Worm (Caenorhabditis elegans): ENCODE measurements around the gene srb-18.

The srb-18 gene

DNA sequence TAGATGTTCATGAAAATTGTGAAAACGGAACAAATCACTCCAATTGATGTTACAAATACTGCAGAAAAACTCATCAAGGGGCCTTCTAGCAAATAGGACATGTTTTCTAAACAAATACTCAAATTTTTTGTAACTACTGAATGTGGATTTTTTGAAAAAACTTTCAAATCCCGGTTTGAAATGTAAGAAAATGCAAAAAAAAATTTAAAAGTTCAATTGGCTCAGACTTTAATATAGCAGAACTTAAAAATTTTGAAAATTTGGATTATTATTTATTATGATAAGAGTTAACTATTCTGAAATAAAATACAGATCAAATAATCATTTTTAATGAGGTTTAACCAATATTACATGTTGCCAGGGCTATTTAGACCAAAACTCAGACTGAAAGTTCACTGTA is 24.7 kb upstream of the srb-18 start, which contains the start of gene srbc-9:
Gene srbc-9, minus strand, starts transcription at position 101 of the 400 bp plus-strand sequence.
- TF ChIP-seq fos-1 (tag; optimal IDR thresholded peaks at IDR 0.05) (no peak), nhr-43 (tag; optimal IDR thresholded peaks at IDR 0.05; ENCODE audit: poor library complexity, severe bottlenecking) (no peak), egl-27 (tag; optimal IDR thresholded peaks at IDR 0.05) (no peak), nhr-76 (tag; optimal IDR thresholded peaks at IDR 0.05) (no peak), elt-3 (tag; optimal IDR thresholded peaks at IDR 0.05) (no peak), pqm-1 (tag; optimal IDR thresholded peaks at IDR 0.05) (no peak), ceh-82 (tag; optimal IDR thresholded peaks at IDR 0.05) (no peak), ztf-11 (tag; optimal IDR thresholded peaks at IDR 0.05) (no peak), fkh-10 (GFP tag; optimal IDR thresholded peaks at IDR 0.05) (no peak), aly-2 (tag; optimal IDR thresholded peaks at IDR 0.05) (no peak), eor-1 (tag; optimal IDR thresholded peaks at IDR 0.05) (no peak), nhr-11 (tag; optimal IDR thresholded peaks at IDR 0.05) (no peak), nfya-1 (tag; optimal IDR thresholded peaks at IDR 0.05; ENCODE audit: insufficient read depth) (no peak), unc-62 (GFP tag; optimal IDR thresholded peaks at IDR 0.05) (no peak), elt-1 (tag; optimal IDR thresholded peaks at IDR 0.05) (no peak), ceh-28 (tag; optimal IDR thresholded peaks at IDR 0.05) (no peak), mdl-1 (tag; optimal IDR thresholded peaks at IDR 0.05) (no peak), pha-4 (tag; optimal IDR thresholded peaks at IDR 0.05) (no peak)

DNA sequence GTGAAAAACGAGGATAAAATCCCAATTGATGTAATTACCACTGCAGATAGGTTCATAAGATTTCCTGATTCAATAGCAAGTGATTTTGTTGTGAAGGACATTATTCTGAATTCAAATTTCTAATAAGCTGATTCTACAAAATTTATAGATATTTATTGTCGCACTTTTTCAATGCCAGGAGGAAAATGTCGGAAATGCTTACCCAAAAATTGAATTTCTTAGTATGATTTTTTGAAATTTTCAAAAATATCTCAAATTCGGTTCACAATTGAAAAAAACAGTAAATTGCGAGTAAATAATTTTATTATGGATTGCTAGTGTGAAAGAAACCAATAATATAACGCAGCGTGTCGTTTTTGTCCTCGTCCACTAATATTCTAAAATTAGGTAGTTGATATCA is 22.1 kb upstream of the srb-18 start, which contains the start of gene srbc-10:
Gene srbc-10, minus strand, starts transcription at position 101 of the 400 bp plus-strand sequence.
- no peak for TF ChIP-seq ama-1 (optimal IDR thresholded peaks at IDR 0.05)
- TF ChIP-seq lin-15B (tag; optimal IDR thresholded peaks at IDR 0.05), result no peak
- TF ChIP-seq tbx-2 (tag; optimal IDR thresholded peaks at IDR 0.05), result no peak
- TF ChIP-seq nhr-25 (tag; optimal IDR thresholded peaks at IDR 0.05), result no peak
- TF ChIP-seq ztf-4 (tag; optimal IDR thresholded peaks at IDR 0.05), result no peak
- TF ChIP-seq elt-2 (tag; optimal IDR thresholded peaks at IDR 0.05), result no peak
- no peak for TF ChIP-seq eor-1 (tag; optimal IDR thresholded peaks at IDR 0.05)
- no peak for TF ChIP-seq R02D3.7 (tag; optimal IDR thresholded peaks at IDR 0.05)
- no peak for TF ChIP-seq elt-1 (tag; optimal IDR thresholded peaks at IDR 0.05)
- no peak for TF ChIP-seq nhr-67 (tag; optimal IDR thresholded peaks at IDR 0.05)
- no peak for TF ChIP-seq daf-12 (tag; optimal IDR thresholded peaks at IDR 0.05)
- no peak for TF ChIP-seq unc-39 (tag; optimal IDR thresholded peaks at IDR 0.05)
- TF ChIP-seq ZK546.5 (tag; optimal IDR thresholded peaks at IDR 0.05), result no peak
- TF ChIP-seq jun-1 (tag; optimal IDR thresholded peaks at IDR 0.05), result no peak
- no peak for TF ChIP-seq egl-5 (tag; optimal IDR thresholded peaks at IDR 0.05)
- no peak for TF ChIP-seq nhr-237 (tag; optimal IDR thresholded peaks at IDR 0.05)
- TF ChIP-seq fos-1 (tag; optimal IDR thresholded peaks at IDR 0.05), result no peak
- no peak for TF ChIP-seq pqm-1 (tag; optimal IDR thresholded peaks at IDR 0.05)
- no peak for TF ChIP-seq ceh-28 (tag; optimal IDR thresholded peaks at IDR 0.05)
- no peak for TF ChIP-seq snpc-4 (tag; optimal IDR thresholded peaks at IDR 0.05)

ce11 chrV:7495189-7495588 is 19.9 kb upstream of the srb-18 start, which contains the start of gene srbc-11:
Gene srbc-11, minus strand, starts transcription at chrV:7495289.
- TF ChIP-seq ZK546.5 (tag; optimal IDR thresholded peaks at IDR 0.05) (no peak), ceh-9 (tag; optimal IDR thresholded peaks at IDR 0.05) (no peak), nhr-43 (tag; optimal IDR thresholded peaks at IDR 0.05; ENCODE audit: poor library complexity, severe bottlenecking) (no peak), tbx-2 (tag; optimal IDR thresholded peaks at IDR 0.05) (no peak), pqm-1 (tag; optimal IDR thresholded peaks at IDR 0.05) (no peak), zag-1 (tag; optimal IDR thresholded peaks at IDR 0.05) (no peak), ama-1 (optimal IDR thresholded peaks at IDR 0.05) (no peak), elt-3 (tag; optimal IDR thresholded peaks at IDR 0.05) (no peak), fkh-10 (GFP tag; optimal IDR thresholded peaks at IDR 0.05) (no peak), mdl-1 (tag; optimal IDR thresholded peaks at IDR 0.05) (no peak), sea-2 (GFP tag; optimal IDR thresholded peaks at IDR 0.05) (no peak), ztf-4 (tag; optimal IDR thresholded peaks at IDR 0.05) (no peak), R02D3.7 (tag; optimal IDR thresholded peaks at IDR 0.05) (no peak), ceh-28 (tag; optimal IDR thresholded peaks at IDR 0.05) (no peak)

- TF ChIP-seq ceh-82 (tag; optimal IDR thresholded peaks at IDR 0.05) (no peak), unc-62 (GFP tag; optimal IDR thresholded peaks at IDR 0.05) (no peak), nhr-43 (tag; optimal IDR thresholded peaks at IDR 0.05; ENCODE audit: poor library complexity, severe bottlenecking) (no peak), nhr-77 (tag; optimal IDR thresholded peaks at IDR 0.05) (no peak), nhr-23 (tag; optimal IDR thresholded peaks at IDR 0.05) (no peak), nhr-67 (tag; optimal IDR thresholded peaks at IDR 0.05) (no peak), pha-4 (tag; optimal IDR thresholded peaks at IDR 0.05) (no peak), fkh-2 (tag; optimal IDR thresholded peaks at IDR 0.05) (no peak), tbx-2 (tag; optimal IDR thresholded peaks at IDR 0.05) (no peak), nhr-76 (tag; optimal IDR thresholded peaks at IDR 0.05) (no peak), lin-15B (tag; optimal IDR thresholded peaks at IDR 0.05) (no peak), daf-12 (tag; optimal IDR thresholded peaks at IDR 0.05) (no peak), ceh-16 (tag; optimal IDR thresholded peaks at IDR 0.05) (no peak)
Observed at ce11 chrV:7497440-7497839, 17.6 kb upstream of the srb-18 start, which contains the start of gene srh-79. Gene srh-79, plus strand, starts transcription at chrV:7497740.

Measured in whole organism, L3 larva.